Worm (Caenorhabditis elegans): ENCODE results near the gene sre-19.
A peak's percentile ranks its signal among the peaks of the same experiment; 100 is the strongest.

sre-19 gene

ce11 chrIV:12219309-12219708 lies 19.4 kb downstream of the sre-19 start, which contains the start of gene F35G2.5:
Gene F35G2.5, plus strand, starts transcription at chrIV:12219609.
- TF ChIP-seq rnt-1 (tag; optimal IDR thresholded peaks at IDR 0.05) (no peak), xbp-1 (tag; optimal IDR thresholded peaks at IDR 0.05) (no peak)

- TF ChIP-seq efl-1 (optimal IDR thresholded peaks at IDR 0.05), result no peak
- TF ChIP-seq efl-1 (GFP tag; optimal IDR thresholded peaks at IDR 0.05 in 1 of 2), result no peak
- TF ChIP-seq nhr-12 (tag; optimal IDR thresholded peaks at IDR 0.05), result no peak
- TF ChIP-seq blmp-1 (tag; optimal IDR thresholded peaks at IDR 0.05), result peak; percentile 27
Measured at ce11 chrIV:12218253-12218652, 20.5 kb downstream of the sre-19 start.

ce11 chrIV:12217142-12217541 lies 21.6 kb downstream of the sre-19 start:
- TF ChIP-seq skn-1 (tag; optimal IDR thresholded peaks at IDR 0.05), result no peak
- no peak for TF ChIP-seq tlp-1 (tag; optimal IDR thresholded peaks at IDR 0.05)
- no peak for TF ChIP-seq hlh-17 (GFP tag; optimal IDR thresholded peaks at IDR 0.05; ENCODE audit: borderline replicate concordance)
- TF ChIP-seq nhr-85 (tag), result peak; percentile 73
- TF ChIP-seq lir-3 (tag; optimal IDR thresholded peaks at IDR 0.05; ENCODE audit: poor library complexity), result no peak
- peak; percentile 83 for TF ChIP-seq blmp-1 (tag; optimal IDR thresholded peaks at IDR 0.05)
- no peak for TF ChIP-seq F16B12.6 (tag; optimal IDR thresholded peaks at IDR 0.05)
- TF ChIP-seq fkh-4 (tag; optimal IDR thresholded peaks at IDR 0.05; ENCODE audit: borderline replicate concordance), result no peak
- TF ChIP-seq pqm-1 (tag; optimal IDR thresholded peaks at IDR 0.05), result no peak
- TF ChIP-seq efl-1 (optimal IDR thresholded peaks at IDR 0.05), result no peak
- TF ChIP-seq efl-1 (GFP tag; optimal IDR thresholded peaks at IDR 0.05 in 1 of 2), result peak in 1 of 2 experiments; percentile 17
- TF ChIP-seq mep-1 (tag; optimal IDR thresholded peaks at IDR 0.05), result peak; percentile 3
- peak in 1 of 6 experiments; percentile 59 for TF ChIP-seq elt-3 (tag; optimal IDR thresholded peaks at IDR 0.05)

- no peak for TF ChIP-seq nhr-19 (GFP tag; conservative IDR thresholded peaks at IDR 0.05)
- TF ChIP-seq lin-14 (GFP tag; optimal IDR thresholded peaks at IDR 0.05), result peak; percentile 46
- no peak for TF ChIP-seq efl-1 (optimal IDR thresholded peaks at IDR 0.05)
- TF ChIP-seq efl-1 (GFP tag; optimal IDR thresholded peaks at IDR 0.05 in 1 of 2), result peak in 1 of 2 experiments; percentile 72
Measured at ce11 chrIV:12215762-12216295, 22.9 kb downstream of the sre-19 start, which contains the start of gene phy-2. Gene phy-2, minus strand, starts transcription at chrIV:12215987.

ce11 chrIV:12212814-12213213 lies 25.9 kb downstream of the sre-19 start:
- TF ChIP-seq elt-3 (tag; optimal IDR thresholded peaks at IDR 0.05) (no peak), efl-1 (optimal IDR thresholded peaks at IDR 0.05) (no peak), efl-1 (GFP tag; optimal IDR thresholded peaks at IDR 0.05 in 1 of 2) (peak in 1 of 2 experiments; percentile 62), grh-1 (GFP tag; IDR thresholded peaks at IDR 0.05) (no peak), ceh-90 (tag; optimal IDR thresholded peaks at IDR 0.05) (no peak), nhr-77 (tag; optimal IDR thresholded peaks at IDR 0.05) (no peak), zag-1 (tag; optimal IDR thresholded peaks at IDR 0.05) (no peak)

- no peak for TF ChIP-seq C34B4.2 (tag; optimal IDR thresholded peaks at IDR 0.05)
- no peak for TF ChIP-seq lsy-2 (tag; optimal IDR thresholded peaks at IDR 0.05)
- TF ChIP-seq fkh-10 (GFP tag; optimal IDR thresholded peaks at IDR 0.05), result no peak
- no peak for TF ChIP-seq ces-1 (GFP tag; optimal IDR thresholded peaks at IDR 0.05)
- TF ChIP-seq dpl-1 (GFP tag; optimal IDR thresholded peaks at IDR 0.05), result no peak
- TF ChIP-seq unc-62 (GFP tag; optimal IDR thresholded peaks at IDR 0.05), result no peak
- no peak for TF ChIP-seq efl-3 (GFP tag; optimal IDR thresholded peaks at IDR 0.05)
- no peak for TF ChIP-seq F16B12.6 (tag; optimal IDR thresholded peaks at IDR 0.05)
- no peak for TF ChIP-seq tbx-2 (tag; optimal IDR thresholded peaks at IDR 0.05)
- TF ChIP-seq xbp-1 (tag; optimal IDR thresholded peaks at IDR 0.05), result no peak
- TF ChIP-seq snu-23 (GFP tag; optimal IDR thresholded peaks at IDR 0.05), result no peak
- TF ChIP-seq elt-3 (tag; optimal IDR thresholded peaks at IDR 0.05), result no peak
- no peak for TF ChIP-seq lin-13 (GFP tag; optimal IDR thresholded peaks at IDR 0.05)
- TF ChIP-seq mep-1 (tag; optimal IDR thresholded peaks at IDR 0.05), result no peak
- TF ChIP-seq snpc-4 (tag; optimal IDR thresholded peaks at IDR 0.05), result no peak
- no peak for TF ChIP-seq unc-98 (GFP tag; IDR thresholded peaks at IDR 0.05)
- no peak for TF ChIP-seq elt-2 (tag; optimal IDR thresholded peaks at IDR 0.05)
- no peak for TF ChIP-seq vab-15 (tag; optimal IDR thresholded peaks at IDR 0.05)
- no peak for TF ChIP-seq nhr-237 (tag; optimal IDR thresholded peaks at IDR 0.05)
Measured at ce11 chrIV:12211292-12211691, 27.5 kb downstream of the sre-19 start.

Data from whole organism, L1 larva.